Worm (Caenorhabditis elegans) whole organism, young adult: ENCODE data around the gene F22D3.4.

Experiments used
- B0035.1 ChIP-seq: sonication (generic microtip); optimal IDR thresholded peaks from 2 replicates; lab custom pipeline; 2016; ENCODE audit warnings: missing genetic modification characterization, mild to moderate bottlenecking, missing compliant biosample characterization, missing genotype, missing genetic modification reagents
- B0261.1 ChIP-seq: sonication (generic microtip); optimal IDR thresholded peaks from 2 replicates; lab custom pipeline; 2016; ENCODE audit warnings: mild to moderate bottlenecking, missing genetic modification characterization, moderate library complexity, missing compliant biosample characterization
- B0336.3 ChIP-seq: fragments of 200-800 bp; sonication (Bioruptor generic); IDR thresholded peaks from 2 replicates; pipeline ENCODE4 v1.3.6; 2022; ENCODE audit warnings: missing genetic modification characterization, missing compliant biosample characterization
- F22D6.2 ChIP-seq: sonication (generic microtip); optimal IDR thresholded peaks from 2 replicates; lab custom pipeline; 2016; ENCODE audit warnings: mild to moderate bottlenecking, missing genetic modification characterization, missing compliant biosample characterization
- F23B12.7 ChIP-seq: sonication (generic microtip); optimal IDR thresholded peaks from 2 replicates; lab custom pipeline; 2017; ENCODE audit warnings: missing genetic modification characterization, mild to moderate bottlenecking, missing compliant biosample characterization, antibody characterized with exemption, moderate library complexity; ENCODE audit not compliant: insufficient read depth
- F33H1.4 ChIP-seq: fragments of 200-800 bp; sonication (Bioruptor generic); IDR thresholded peaks from 2 replicates; pipeline ENCODE4 v1.3.6; 2022; ENCODE audit warnings: missing genetic modification reagents, missing genetic modification characterization, missing compliant biosample characterization
- F57C9.4 ChIP-seq: sonication (generic microtip); optimal IDR thresholded peaks from 2 replicates; lab custom pipeline; 2017; ENCODE audit warnings: mild to moderate bottlenecking, missing genetic modification characterization, missing compliant biosample characterization
- T26A5.8 ChIP-seq: sonication (generic microtip); optimal IDR thresholded peaks from 2 replicates; lab custom pipeline; 2016; ENCODE audit warnings: missing genetic modification characterization, missing compliant biosample characterization
- Y79H2A.3 ChIP-seq: fragments of 200-800 bp; sonication (Bioruptor generic); conservative IDR thresholded peaks from 2 replicates; pipeline ENCODE4 v1.3.6; 2022; ENCODE audit warnings: missing genetic modification reagents, missing genetic modification characterization, missing compliant biosample characterization
- akir-1 ChIP-seq: fragments of 200-800 bp; sonication (Bioruptor generic); optimal IDR thresholded peaks from 2 replicates; lab custom pipeline; 2018; ENCODE audit warnings: mild to moderate bottlenecking, missing genetic modification characterization, moderate library complexity, missing compliant biosample characterization
- aptf-2 ChIP-seq: fragments of 200-800 bp; sonication (Bioruptor generic); conservative IDR thresholded peaks from 2 replicates; pipeline ENCODE4 v1.3.6; 2022; ENCODE audit warnings: missing genetic modification reagents, missing genetic modification characterization, missing compliant biosample characterization
- atf-7 ChIP-seq: sonication (generic microtip); optimal IDR thresholded peaks from 2 replicates; lab custom pipeline; 2017; ENCODE audit warnings: mild to moderate bottlenecking, missing genetic modification characterization, missing compliant biosample characterization
- athp-1 ChIP-seq: sonication (generic microtip); optimal IDR thresholded peaks from 2 replicates; lab custom pipeline; 2017; ENCODE audit warnings: mild to moderate bottlenecking, missing genetic modification characterization, missing compliant biosample characterization
- attf-5 ChIP-seq: fragments of 200-800 bp; sonication (Bioruptor generic); optimal IDR thresholded peaks from 2 replicates; lab custom pipeline; 2018; ENCODE audit warnings: mild to moderate bottlenecking, missing genetic modification characterization, missing compliant biosample characterization
- bed-1 ChIP-seq: fragments of 200-800 bp; sonication (Bioruptor generic); IDR thresholded peaks from 2 replicates; pipeline ENCODE4 v1.3.6; 2022; ENCODE audit warnings: missing genetic modification reagents, missing genetic modification characterization, missing compliant biosample characterization
- bed-2 ChIP-seq: fragments of 200-800 bp; sonication (Bioruptor generic); IDR thresholded peaks from 2 replicates; pipeline ENCODE4 v1.3.6; 2022; ENCODE audit warnings: missing genetic modification reagents, missing genetic modification characterization, missing compliant biosample characterization
- ccch-3 ChIP-seq: fragments of 200-800 bp; sonication (Bioruptor generic); optimal IDR thresholded peaks from 2 replicates; lab custom pipeline; 2018; ENCODE audit warnings: mild to moderate bottlenecking, missing genetic modification characterization, missing compliant biosample characterization
- cebp-1 ChIP-seq, 2 experiments: fragments of 200-800 bp in 1 of 2; sonication (Bioruptor generic) in 1 of 2; sonication (generic microtip) in 1 of 2; IDR thresholded peaks in 1 of 2; optimal IDR thresholded peaks in 1 of 2; 2 replicates each; pipeline versions ENCODE4 v1.3.6 to Lab custom; 2017 to 2022; ENCODE audit warnings: missing compliant biosample characterization in 2 of 2, missing genetic modification characterization in 2 of 2, mild to moderate bottlenecking in 1 of 2, missing genetic modification reagents in 1 of 2, moderate library complexity in 1 of 2
- cebp-2 ChIP-seq: fragments of 200-800 bp; sonication (Bioruptor generic); IDR thresholded peaks from 2 replicates; pipeline ENCODE4 v1.3.6; 2022; ENCODE audit warnings: missing genetic modification characterization, missing compliant biosample characterization
- ceh-40 ChIP-seq: fragments of 200-800 bp; sonication (Bioruptor generic); IDR thresholded peaks from 2 replicates; pipeline ENCODE4 v1.3.6; 2022; ENCODE audit warnings: missing genetic modification characterization, missing compliant biosample characterization
- ceh-79 ChIP-seq: sonication (generic microtip); optimal IDR thresholded peaks from 2 replicates; lab custom pipeline; 2017; ENCODE audit warnings: mild to moderate bottlenecking, missing genetic modification characterization, missing compliant biosample characterization
- ceh-91 ChIP-seq: fragments of 200-800 bp; sonication (Bioruptor generic); IDR thresholded peaks from 2 replicates; pipeline ENCODE4 v1.3.6; 2022; ENCODE audit warnings: missing genetic modification reagents, missing genetic modification characterization, missing compliant biosample characterization
- die-1 ChIP-seq: sonication (generic microtip); optimal IDR thresholded peaks from 2 replicates; lab custom pipeline; 2016; ENCODE audit warnings: missing genotype, mild to moderate bottlenecking, missing genetic modification characterization, missing compliant biosample characterization
- dpl-1 ChIP-seq: fragments of 150-350 bp; optimal IDR thresholded peaks from 2 replicates; lab custom pipeline; 2014; ENCODE audit warnings: missing biosample characterization, missing genetic modification reagents, missing genetic modification characterization
- egl-44 ChIP-seq: fragments of 200-800 bp; sonication (Bioruptor generic); IDR thresholded peaks from 2 replicates; pipeline ENCODE4 v1.3.6; 2022; ENCODE audit warnings: missing genetic modification reagents, missing genetic modification characterization, missing compliant biosample characterization
- ekl-4 ChIP-seq: fragments of 200-800 bp; sonication (Bioruptor generic); IDR thresholded peaks from 2 replicates; pipeline ENCODE4 v1.3.6; 2022; ENCODE audit warnings: missing genetic modification reagents, missing genetic modification characterization, missing compliant biosample characterization
- ets-4 ChIP-seq: fragments of 200-800 bp; sonication (Bioruptor generic); optimal IDR thresholded peaks from 2 replicates; lab custom pipeline; 2018; ENCODE audit warnings: mild to moderate bottlenecking, missing genetic modification characterization, missing compliant biosample characterization
- him-1 ChIP-seq: sonication (generic microtip); optimal IDR thresholded peaks from 2 replicates; lab custom pipeline; 2016; ENCODE audit warnings: missing genotype, missing genetic modification reagents, missing genetic modification characterization, missing compliant biosample characterization
- hlh-26 ChIP-seq: fragments of 200-800 bp; sonication (Bioruptor generic); conservative IDR thresholded peaks from 2 replicates; pipeline ENCODE4 v1.3.6; 2022; ENCODE audit warnings: missing genetic modification reagents, missing genetic modification characterization, missing compliant biosample characterization
- hrde-1 ChIP-seq: sonication (generic microtip); optimal IDR thresholded peaks from 2 replicates; lab custom pipeline; 2016; ENCODE audit warnings: missing genetic modification characterization, mild to moderate bottlenecking, missing compliant biosample characterization, moderate library complexity, missing genotype, missing genetic modification reagents, borderline replicate concordance
- let-607 ChIP-seq, 2 experiments: fragments of 200-800 bp in 1 of 2; sonication (Bioruptor generic) in 1 of 2; sonication (generic microtip) in 1 of 2; optimal IDR thresholded peaks; 2 replicates each; lab custom pipeline; 2016 to 2018; ENCODE audit warnings: mild to moderate bottlenecking in 2 of 2, missing compliant biosample characterization in 2 of 2, missing genetic modification characterization in 2 of 2, moderate library complexity in 2 of 2, missing genotype in 1 of 2
- lin-54 ChIP-seq: fragments of 200-800 bp; sonication (Bioruptor generic); optimal IDR thresholded peaks from 2 replicates; lab custom pipeline; 2018; ENCODE audit warnings: mild to moderate bottlenecking, missing genetic modification characterization, missing compliant biosample characterization
- lir-1 ChIP-seq: fragments of 200-800 bp; sonication (Bioruptor generic); conservative IDR thresholded peaks from 2 replicates; pipeline ENCODE4 v1.3.6; 2022; ENCODE audit warnings: missing genetic modification reagents, missing genetic modification characterization, missing compliant biosample characterization
- lsl-1 ChIP-seq: fragments of 200-800 bp; sonication (Bioruptor generic); optimal IDR thresholded peaks from 2 replicates; lab custom pipeline; 2018; ENCODE audit warnings: mild to moderate bottlenecking, missing genetic modification characterization, moderate library complexity, missing compliant biosample characterization
- madf-3 ChIP-seq: fragments of 200-800 bp; sonication (Bioruptor generic); IDR thresholded peaks from 2 replicates; pipeline ENCODE4 v1.3.6; 2022; ENCODE audit warnings: missing genetic modification reagents, missing genetic modification characterization, missing compliant biosample characterization
- madf-6 ChIP-seq: fragments of 200-800 bp; sonication (Bioruptor generic); IDR thresholded peaks from 2 replicates; pipeline ENCODE4 v1.3.6; 2022; ENCODE audit warnings: missing genetic modification reagents, missing genetic modification characterization, missing compliant biosample characterization
- madf-8 ChIP-seq: fragments of 200-800 bp; sonication (Bioruptor generic); conservative IDR thresholded peaks from 2 replicates; pipeline ENCODE4 v1.3.6; 2022; ENCODE audit warnings: missing genetic modification reagents, missing genetic modification characterization, missing compliant biosample characterization
- mel-28 ChIP-seq: sonication (generic microtip); optimal IDR thresholded peaks from 2 replicates; lab custom pipeline; 2016; ENCODE audit warnings: borderline replicate concordance, mild to moderate bottlenecking, missing genetic modification characterization, missing compliant biosample characterization
- mes-4 ChIP-seq: sonication (generic microtip); optimal IDR thresholded peaks from 2 replicates; lab custom pipeline; 2016; ENCODE audit warnings: missing genotype, missing genetic modification characterization, missing compliant biosample characterization
- nfyb-1 ChIP-seq: fragments of 200-800 bp; sonication (Bioruptor generic); IDR thresholded peaks from 2 replicates; pipeline ENCODE4 v1.3.6; 2022; ENCODE audit warnings: missing genetic modification reagents, missing genetic modification characterization, missing compliant biosample characterization
- nhr-90 ChIP-seq: sonication (generic microtip); optimal IDR thresholded peaks from 2 replicates; lab custom pipeline; 2016; ENCODE audit warnings: missing genotype, mild to moderate bottlenecking, missing genetic modification characterization, missing compliant biosample characterization
- pha-4 ChIP-seq: fragments of 150-350 bp; sonication (generic microtip); optimal IDR thresholded peaks from 2 replicates; lab custom pipeline; 2014; ENCODE audit warnings: missing biosample characterization, missing genetic modification reagents, missing genetic modification characterization
- sea-2 ChIP-seq: fragments of 200-800 bp; sonication (Bioruptor generic); IDR thresholded peaks from 2 replicates; pipeline ENCODE4 v1.3.6; 2022; ENCODE audit warnings: missing genetic modification characterization, missing compliant biosample characterization
- snpc-1.3 ChIP-seq: sonication (generic microtip); optimal IDR thresholded peaks from 2 replicates; lab custom pipeline; 2017; ENCODE audit warnings: missing genetic modification characterization, mild to moderate bottlenecking, missing compliant biosample characterization, antibody characterized with exemption, moderate library complexity, missing genotype, missing genetic modification reagents; ENCODE audit not compliant: insufficient read depth
- unc-130 ChIP-seq: sonication (generic microtip); optimal IDR thresholded peaks from 2 replicates; lab custom pipeline; 2016; ENCODE audit warnings: missing genetic modification reagents, missing genetic modification characterization, missing compliant biosample characterization
- unc-62 ChIP-seq: fragments of 150-350 bp; optimal IDR thresholded peaks from 2 replicates; lab custom pipeline; 2014; ENCODE audit warnings: missing biosample characterization, missing genetic modification reagents, missing genetic modification characterization
- ztf-22 ChIP-seq: fragments of 200-800 bp; sonication (Bioruptor generic); optimal IDR thresholded peaks from 2 replicates; lab custom pipeline; 2018; ENCODE audit warnings: mild to moderate bottlenecking, missing genetic modification characterization, moderate library complexity, missing compliant biosample characterization
- ztf-26 ChIP-seq: sonication (generic microtip); optimal IDR thresholded peaks from 2 replicates; lab custom pipeline; 2017; ENCODE audit warnings: missing genetic modification characterization, missing compliant biosample characterization

The F22D3.4 gene

DNA sequence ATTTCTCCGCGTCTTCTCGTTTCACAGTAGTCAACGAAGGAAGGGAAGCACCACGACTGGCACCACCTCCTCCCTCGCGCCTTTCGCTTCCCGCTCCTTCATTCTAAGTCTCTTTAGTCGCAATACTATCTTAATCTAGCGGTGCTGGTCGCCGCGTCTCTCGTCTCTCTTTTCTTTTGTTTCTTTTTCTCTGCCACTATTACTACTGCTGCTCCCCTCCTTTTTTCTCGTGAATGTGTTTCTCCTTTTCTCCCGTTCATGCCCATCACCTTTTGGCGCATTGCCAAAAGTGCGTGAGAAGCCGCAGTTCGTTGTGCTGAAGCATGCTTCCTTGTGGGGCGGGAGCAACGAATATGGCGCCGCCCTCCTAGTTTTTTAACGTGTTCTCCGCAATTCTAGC lies 915 bp downstream of the F22D3.4 start (continued):
- no peak for TF ChIP-seq bed-1 (GFP tag; lab: Robert Waterston, UW)
- TF ChIP-seq pha-4, result peak; percentile 21
- TF ChIP-seq aptf-2 (GFP tag; lab: Robert Waterston, UW), result no peak
- no peak for TF ChIP-seq him-1 (tag; lab: Kevin White, UChicago)
- TF ChIP-seq ets-4 (GFP tag; lab: Kevin White, UChicago), result peak; percentile 39
- TF ChIP-seq madf-6 (GFP tag; lab: Robert Waterston, UW), result no peak
- TF ChIP-seq T26A5.8 (tag; lab: Kevin White, UChicago), result no peak
- TF ChIP-seq nfyb-1 (GFP tag; lab: Robert Waterston, UW), result peak; percentile 46; the same call in 1 of the 2 replicates
- TF ChIP-seq B0035.1 (tag; lab: Kevin White, UChicago), result no peak
- peak; percentile 41 for TF ChIP-seq lin-54
- TF ChIP-seq F57C9.4, result no peak
- TF ChIP-seq ztf-22 (GFP tag; lab: Kevin White, UChicago), result peak; percentile 32
- no peak for TF ChIP-seq die-1
- no peak for TF ChIP-seq ceh-40 (GFP tag; lab: Robert Waterston, UW)
- TF ChIP-seq hlh-26 (GFP tag; lab: Robert Waterston, UW), result no peak
- TF ChIP-seq atf-7, result peak; percentile 47
- no peak for TF ChIP-seq cebp-1 (GFP tag; IDR thresholded peaks at IDR 0.05; lab: Robert Waterston, UW)
- TF ChIP-seq cebp-1 (tag; optimal IDR thresholded peaks at IDR 0.05; lab: Kevin White, UChicago), result peak; percentile 76
- no peak for TF ChIP-seq cebp-2
- TF ChIP-seq Y79H2A.3, result no peak
- no peak for TF ChIP-seq ekl-4 (GFP tag; lab: Robert Waterston, UW)
- peak; percentile 73 for TF ChIP-seq attf-5 (GFP tag; lab: Kevin White, UChicago)
- TF ChIP-seq B0261.1 (tag; lab: Kevin White, UChicago), result no peak
- TF ChIP-seq nhr-90 (tag; lab: Kevin White, UChicago), result peak; percentile 29
- TF ChIP-seq unc-130 (GFP tag; lab: Kevin White, UChicago), result no peak
- TF ChIP-seq sea-2 (GFP tag; lab: Robert Waterston, UW), result no peak
- TF ChIP-seq unc-62 (GFP tag; lab: Kevin White, UChicago), result no peak
- TF ChIP-seq F23B12.7, result no peak
- TF ChIP-seq bed-2 (GFP tag; lab: Robert Waterston, UW), result no peak
- TF ChIP-seq ceh-79 (tag; lab: Kevin White, UChicago), result no peak
- no peak for TF ChIP-seq ztf-26
- TF ChIP-seq let-607 (tag; optimal IDR thresholded peaks at IDR 0.05; lab: Kevin White, UChicago), result peak in 1 of 2 experiments; percentile 32
- 0 out of 2 replicates have a peak, but pooled peaks have one; percentile 40 for TF ChIP-seq lir-1 (GFP tag; lab: Robert Waterston, UW)
- no peak for TF ChIP-seq ccch-3 (GFP tag; lab: Kevin White, UChicago)
- TF ChIP-seq akir-1, result no peak
- TF ChIP-seq, all 124 proteins: peak for 26

DNA sequence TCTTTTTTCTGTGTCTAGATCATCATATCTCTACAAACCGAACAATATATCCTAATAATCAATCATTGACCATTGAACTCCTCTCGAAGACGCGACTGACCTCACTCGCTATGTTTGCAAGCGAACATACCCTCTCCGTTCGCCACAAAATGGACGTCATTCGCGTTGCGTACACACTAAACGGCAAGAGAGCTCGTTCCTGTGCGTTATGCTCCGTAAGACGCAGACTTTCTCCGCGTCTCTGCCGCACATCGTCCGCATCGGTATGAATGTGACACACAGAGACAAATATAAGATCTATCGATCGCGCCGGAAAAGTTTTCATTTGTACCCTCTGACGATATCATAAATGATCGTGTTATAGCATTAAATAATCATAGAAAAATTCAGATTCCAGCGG lies 1.3 kb downstream of the F22D3.4 start:
- no peak for TF ChIP-seq snpc-1.3
- 0 out of 2 replicates have a peak, but pooled peaks have one; percentile 44 for TF ChIP-seq madf-3 (GFP tag; lab: Robert Waterston, UW)
- no peak for TF ChIP-seq mes-4 (tag; lab: Kevin White, UChicago)

DNA sequence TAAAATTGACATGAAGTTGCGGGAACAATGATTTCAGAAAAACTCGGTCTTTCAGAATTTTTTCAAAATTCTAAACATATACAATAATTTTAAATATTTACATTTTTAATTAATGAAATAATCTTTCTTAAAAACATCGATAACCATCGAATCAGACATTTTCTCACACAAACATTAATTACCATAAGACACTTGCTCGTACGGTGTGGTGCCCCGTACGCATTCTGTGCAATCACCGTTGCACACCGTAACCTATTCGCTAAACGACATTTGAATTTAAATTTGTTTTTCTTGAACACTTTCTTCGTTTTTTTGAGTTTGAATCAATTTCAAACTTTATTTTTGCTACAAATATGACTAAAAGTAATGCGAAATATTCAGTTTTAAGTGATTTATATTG lies 3.6 kb downstream of the F22D3.4 start:
- TF ChIP-seq F22D6.2 (tag; lab: Kevin White, UChicago) (no peak), lsl-1 (GFP tag; lab: Kevin White, UChicago) (peak; percentile 89), madf-8 (GFP tag; lab: Robert Waterston, UW) (0 out of 2 replicates have a peak, but pooled peaks have one; percentile 7), ceh-91 (0 out of 2 replicates have a peak, but pooled peaks have one; percentile 29), hrde-1 (no peak), egl-44 (no peak), B0261.1 (tag; lab: Kevin White, UChicago) (no peak), mel-28 (no peak), athp-1 (peak; percentile 90), B0336.3 (GFP tag; lab: Robert Waterston, UW) (no peak), F33H1.4 (GFP tag; lab: Robert Waterston, UW) (peak; percentile 20; the same call in 1 of the 2 replicates), dpl-1 (GFP tag; lab: Kevin White, UChicago) (no peak)
